Worm (Caenorhabditis elegans) whole organism, young adult: Measurements from ENCODE around the gene Y75D11A.6.

Source experiments
- Y53F4B.3 ChIP-seq: fragments of 200-800 bp; sonication (Bioruptor generic); IDR thresholded peaks from 2 replicates; pipeline ENCODE4 v1.3.6; 2022; ENCODE audit warnings: missing genetic modification reagents, missing genetic modification characterization, missing compliant biosample characterization
- akir-1 ChIP-seq: fragments of 200-800 bp; sonication (Bioruptor generic); optimal IDR thresholded peaks from 2 replicates; lab custom pipeline; 2018; ENCODE audit warnings: mild to moderate bottlenecking, missing genetic modification characterization, moderate library complexity, missing compliant biosample characterization
- cebp-2 ChIP-seq: fragments of 200-800 bp; sonication (Bioruptor generic); IDR thresholded peaks from 2 replicates; pipeline ENCODE4 v1.3.6; 2022; ENCODE audit warnings: missing genetic modification characterization, missing compliant biosample characterization
- ekl-4 ChIP-seq: fragments of 200-800 bp; sonication (Bioruptor generic); IDR thresholded peaks from 2 replicates; pipeline ENCODE4 v1.3.6; 2022; ENCODE audit warnings: missing genetic modification reagents, missing genetic modification characterization, missing compliant biosample characterization
- let-607 ChIP-seq, 2 experiments: fragments of 200-800 bp in 1 of 2; sonication (Bioruptor generic) in 1 of 2; sonication (generic microtip) in 1 of 2; optimal IDR thresholded peaks; 2 replicates each; lab custom pipeline; 2016 to 2018; ENCODE audit warnings: mild to moderate bottlenecking in 2 of 2, missing compliant biosample characterization in 2 of 2, missing genetic modification characterization in 2 of 2, moderate library complexity in 2 of 2, missing genotype in 1 of 2
- pha-4 ChIP-seq: fragments of 150-350 bp; sonication (generic microtip); optimal IDR thresholded peaks from 2 replicates; lab custom pipeline; 2014; ENCODE audit warnings: missing biosample characterization, missing genetic modification reagents, missing genetic modification characterization
- snpc-3.4 ChIP-seq: sonication (generic microtip); optimal IDR thresholded peaks from 2 replicates; lab custom pipeline; 2017; ENCODE audit warnings: missing genetic modification characterization, mild to moderate bottlenecking, missing compliant biosample characterization, antibody characterized with exemption, moderate library complexity, missing genotype, missing genetic modification reagents
- ztf-3 ChIP-seq: fragments of 200-800 bp; sonication (Bioruptor generic); optimal IDR thresholded peaks from 2 replicates; lab custom pipeline; 2018; ENCODE audit warnings: mild to moderate bottlenecking, missing genetic modification characterization, missing compliant biosample characterization

ce11 chrX:1718479-1718878, 29.9 kb downstream of the Y75D11A.6 start, which contains the start of gene fbxa-53:
- TF ChIP-seq ekl-4 (GFP tag; lab: Robert Waterston, UW) = no peak
- TF ChIP-seq ztf-3 (GFP tag; lab: Kevin White, UChicago) = no peak
- no peak for TF ChIP-seq let-607 (tag; optimal IDR thresholded peaks at IDR 0.05; lab: Kevin White, UChicago)
- TF ChIP-seq pha-4 = no peak
- TF ChIP-seq snpc-3.4 = no peak
- TF ChIP-seq cebp-2 (GFP tag; lab: Robert Waterston, UW) = no peak
- no peak for TF ChIP-seq akir-1 (GFP tag; lab: Kevin White, UChicago)
- TF ChIP-seq Y53F4B.3 (GFP tag; lab: Robert Waterston, UW) = no peak
